Worm (Caenorhabditis elegans) whole organism, L4/young adult: ENCODE data around the gene R102.2.
"Not testable (repeated sequence)": the region's sequence is repeated elsewhere in the genome, so short reads cannot be mapped to it uniquely, and the experiment has no call there.

Source experiments
- W03F9.2 ChIP-seq: fragments of 150-350 bp; optimal IDR thresholded peaks from 2 replicates; lab custom pipeline; 2014; ENCODE audit warnings: missing biosample characterization, missing genetic modification characterization
- dao-5 ChIP-seq: sonication (generic microtip); optimal IDR thresholded peaks from 2 replicates; lab custom pipeline; 2016; ENCODE audit warnings: missing genotype, missing genetic modification characterization, moderate library complexity, missing compliant biosample characterization
- him-1 ChIP-seq: sonication (generic microtip); optimal IDR thresholded peaks from 2 replicates; lab custom pipeline; 2016; ENCODE audit warnings: missing genotype, missing genetic modification reagents, missing genetic modification characterization, missing compliant biosample characterization

R102.2 gene

DNA sequence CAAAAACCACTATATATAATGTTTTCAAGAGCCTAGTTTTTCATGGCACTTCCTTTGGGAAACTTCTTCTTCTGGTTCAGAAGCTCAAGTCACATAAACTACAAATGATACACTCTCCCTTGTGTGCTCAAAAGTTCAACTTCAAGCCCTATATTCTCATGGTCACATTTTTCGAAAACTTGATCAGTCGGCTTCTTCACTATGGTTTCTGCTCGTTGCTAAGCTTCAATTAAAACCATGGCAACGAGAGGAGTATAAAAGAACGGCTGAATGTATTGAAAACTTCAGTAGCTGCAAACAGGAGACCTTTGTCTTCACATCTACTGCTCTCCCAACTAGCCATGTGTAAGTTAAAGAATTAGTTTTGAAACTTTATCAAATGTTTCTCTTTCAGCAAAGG, at the start of gene R102.2:
Gene R102.2, plus strand, starts transcription at position 301 of the 400 bp plus-strand sequence.
- TF ChIP-seq dao-5, W03F9.2, him-1 (tag; lab: Kevin White, UChicago): not testable (repeated sequence)

ce11 chrIV:10638977-10639376, 48.4 kb upstream of the R102.2 start, which contains the start of gene F56C4.2:
F56C4.2 (plus strand) TSS chrIV:10639277.
- TF ChIP-seq dao-5 (tag; lab: Kevin White, UChicago) (no peak), him-1 (tag; lab: Kevin White, UChicago) (no peak), W03F9.2 (tag; lab: Kevin White, UChicago) (no peak)

DNA sequence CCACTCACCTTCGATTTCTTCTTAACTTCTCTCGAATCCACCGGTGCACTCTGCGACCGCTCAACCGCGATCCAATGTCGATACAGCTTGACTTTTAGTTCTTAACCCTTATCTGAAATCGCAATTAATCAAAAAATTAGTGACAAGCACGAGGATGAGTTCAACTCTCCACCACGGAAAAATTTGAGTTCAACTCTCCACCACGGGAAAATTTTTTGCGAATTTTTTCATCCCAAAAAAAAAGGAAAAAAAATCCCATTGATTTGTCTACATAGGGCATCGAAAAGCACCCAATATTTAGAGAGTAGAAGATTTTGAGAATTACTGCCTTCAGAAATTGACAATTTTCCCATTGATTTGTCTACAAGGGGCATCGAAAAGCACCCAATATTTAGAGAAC, 33.4 kb upstream of the R102.2 start, which contains the start of gene glb-19:
Gene glb-19, minus strand, starts transcription at position 101 of the 400 bp plus-strand sequence.
- TF ChIP-seq dao-5, W03F9.2, him-1 (tag; lab: Kevin White, UChicago): not testable (repeated sequence)

DNA sequence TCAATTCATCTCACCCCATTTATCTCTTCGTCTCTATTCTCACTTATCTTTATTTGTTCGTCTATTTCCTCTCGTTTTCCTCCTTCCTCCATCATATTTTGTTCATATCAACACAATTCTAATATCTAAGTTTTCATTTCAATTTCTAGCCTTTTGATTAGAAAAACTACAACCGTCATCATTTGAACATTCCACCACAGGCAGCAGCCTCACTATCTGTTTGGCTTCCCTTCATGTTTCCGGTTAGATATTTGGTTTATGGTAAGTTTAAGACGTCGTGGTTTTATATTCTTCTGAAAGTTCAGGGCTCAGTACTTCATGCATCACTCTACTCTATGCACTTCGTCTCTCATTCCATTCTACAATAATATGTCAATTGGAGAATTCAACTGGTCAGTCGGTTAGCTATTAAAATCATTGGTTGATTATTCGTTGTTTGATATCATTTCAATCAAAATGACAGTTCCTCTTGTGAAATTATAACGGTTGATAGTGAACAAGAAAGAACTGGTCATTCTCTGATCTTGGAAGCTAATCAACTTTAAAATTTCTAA, 30.6 kb upstream of the R102.2 start, which contains the start of gene K08C7.1:
Gene K08C7.1, plus strand, starts transcription at position 43 of the 554 bp plus-strand sequence.
- TF ChIP-seq dao-5 (tag; lab: Kevin White, UChicago) = no peak
- TF ChIP-seq him-1 (tag; lab: Kevin White, UChicago) = no peak
- no peak for TF ChIP-seq W03F9.2 (tag; lab: Kevin White, UChicago)

- TF ChIP-seq dao-5 (tag; lab: Kevin White, UChicago) (no peak), W03F9.2 (tag; lab: Kevin White, UChicago) (no peak), him-1 (tag; lab: Kevin White, UChicago) (no peak)
These were observed 26.3 kb upstream of the R102.2 start for ce11 chrIV:10661072-10661471.

DNA sequence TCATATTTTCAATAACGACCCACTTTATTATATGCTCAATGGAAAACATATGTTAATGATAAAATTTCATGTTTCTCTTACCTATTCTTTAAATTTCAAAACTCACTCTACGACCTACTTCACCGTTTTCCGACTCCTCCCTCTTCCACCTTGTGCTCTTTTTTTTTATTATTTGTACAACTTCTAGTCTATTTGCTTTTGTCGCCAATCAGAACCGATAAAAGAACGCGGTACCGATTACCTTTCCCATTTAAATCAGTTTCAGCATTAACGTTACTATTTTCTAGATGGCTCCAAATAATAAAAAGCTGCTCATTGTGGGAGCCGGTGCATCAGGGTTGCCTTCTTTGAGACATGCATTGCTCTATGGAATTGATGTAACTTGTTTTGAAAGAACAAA, 25.6 kb upstream of the R102.2 start, which contains the start of gene fmo-1:
Gene fmo-1, plus strand, starts transcription at position 98 of the 400 bp plus-strand sequence.
- TF ChIP-seq W03F9.2 (tag; lab: Kevin White, UChicago) = no peak
- TF ChIP-seq him-1 (tag; lab: Kevin White, UChicago) = no peak
- no peak for TF ChIP-seq dao-5 (tag; lab: Kevin White, UChicago)

DNA sequence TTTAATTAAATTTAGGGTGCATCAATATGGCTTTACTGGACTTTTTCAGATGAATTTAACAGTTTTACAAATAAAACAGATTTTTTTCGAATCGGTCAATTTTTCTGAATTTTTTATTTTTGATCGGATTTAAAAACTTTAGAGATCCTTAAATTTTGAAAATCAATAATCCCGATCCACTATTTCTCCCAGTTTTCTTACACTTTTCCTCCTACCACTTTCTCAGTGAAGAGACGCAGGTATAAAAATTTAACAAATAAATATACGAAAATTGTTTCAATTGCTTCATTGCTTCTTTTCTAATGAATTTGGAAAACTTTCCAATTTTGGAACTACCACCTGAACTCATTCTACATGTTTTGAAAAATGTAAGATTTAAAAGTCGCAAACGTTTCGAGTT, 23.3 kb upstream of the R102.2 start, which contains the start of gene K08C7.7:
Gene K08C7.7, plus strand, starts transcription at position 301 of the 400 bp plus-strand sequence.
- no peak for TF ChIP-seq dao-5 (tag; lab: Kevin White, UChicago)
- TF ChIP-seq him-1 (tag; lab: Kevin White, UChicago) = no peak
- no peak for TF ChIP-seq W03F9.2 (tag; lab: Kevin White, UChicago)

ce11 chrIV:10666523-10666922, 20.9 kb upstream of the R102.2 start, which contains the start of gene epi-1:
epi-1 (plus strand) TSS chrIV:10666823.
- TF ChIP-seq W03F9.2 (tag; lab: Kevin White, UChicago) (no peak), him-1 (tag; lab: Kevin White, UChicago) (no peak), dao-5 (tag; lab: Kevin White, UChicago) (no peak)

DNA sequence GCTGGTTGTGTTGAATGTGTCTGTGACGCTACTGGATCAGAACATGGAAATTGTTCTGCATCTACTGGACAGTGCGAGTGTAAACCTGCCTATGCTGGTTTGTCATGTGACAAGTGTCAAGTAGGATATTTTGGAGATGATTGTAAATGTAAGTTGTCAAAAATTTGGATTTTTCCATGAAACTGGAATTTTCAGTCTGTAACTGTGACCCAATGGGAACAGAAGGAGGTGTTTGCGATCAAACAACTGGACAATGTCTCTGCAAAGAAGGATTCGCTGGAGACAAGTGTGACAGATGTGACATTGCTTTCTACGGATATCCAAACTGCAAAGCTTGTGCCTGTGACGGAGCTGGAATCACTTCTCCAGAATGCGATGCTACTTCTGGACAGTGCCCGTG, 18.8 kb upstream of the R102.2 start:
- no peak for TF ChIP-seq him-1 (tag; lab: Kevin White, UChicago)
- TF ChIP-seq W03F9.2 (tag; lab: Kevin White, UChicago) = no peak
- no peak for TF ChIP-seq dao-5 (tag; lab: Kevin White, UChicago)

DNA sequence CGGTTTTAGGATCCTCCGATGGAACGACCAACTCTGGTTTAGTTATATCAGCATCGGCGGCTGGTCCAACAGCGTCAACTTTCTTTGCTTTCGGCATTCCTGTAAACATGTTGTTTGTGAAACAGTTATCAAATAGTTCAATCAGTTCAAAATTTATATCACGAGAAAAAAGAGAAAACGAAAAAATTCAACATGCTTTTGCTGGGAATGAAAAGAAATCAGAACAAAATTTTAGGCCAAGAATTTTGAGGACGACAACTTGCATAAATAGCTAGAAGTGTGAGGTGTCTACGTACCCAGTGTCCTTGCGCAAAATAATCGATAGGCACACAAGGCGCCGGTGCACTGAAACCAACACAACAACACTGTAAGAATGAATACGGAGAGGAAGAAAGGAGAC, 7.0 kb upstream of the R102.2 start, which contains the start of gene K08C7.4:
Gene K08C7.4, minus strand, starts transcription at position 101 of the 400 bp plus-strand sequence.
- no peak for TF ChIP-seq dao-5 (tag; lab: Kevin White, UChicago)
- TF ChIP-seq W03F9.2 (tag; lab: Kevin White, UChicago) = no peak
- TF ChIP-seq him-1 (tag; lab: Kevin White, UChicago) = no peak

ce11 chrIV:10682155-10682749, 5.2 kb upstream of the R102.2 start, which contains the start of gene fmo-2:
fmo-2 (plus strand) TSS chrIV:10682524.
- no peak for TF ChIP-seq W03F9.2 (tag; lab: Kevin White, UChicago)
- no peak for TF ChIP-seq dao-5 (tag; lab: Kevin White, UChicago)
- TF ChIP-seq him-1 (tag; lab: Kevin White, UChicago) = no peak

DNA sequence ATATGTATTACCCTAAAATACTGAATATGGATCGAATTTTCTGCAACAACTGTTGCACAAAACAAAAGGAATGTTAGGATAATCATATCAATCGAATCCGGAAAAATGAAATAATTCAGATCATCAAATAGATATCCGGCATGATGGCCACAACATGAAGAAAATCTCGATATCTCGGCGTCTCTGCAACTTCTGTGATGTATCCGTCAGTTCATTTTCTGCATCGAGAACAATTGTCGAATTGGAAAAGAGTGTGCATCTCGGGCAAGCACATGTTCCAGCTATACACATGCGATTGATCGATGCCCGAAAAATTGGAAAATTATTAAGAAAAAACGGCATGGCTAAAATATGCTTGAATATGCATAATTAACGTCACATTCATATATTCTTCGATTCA, 1.6 kb upstream of the R102.2 start, which contains the start of the genes K08C7.6 and R102.1:
Gene K08C7.6, minus strand, starts transcription at position 101 of the 400 bp plus-strand sequence.
Gene R102.1, plus strand, starts transcription at position 291 of the 400 bp plus-strand sequence.
- TF ChIP-seq dao-5 (tag; lab: Kevin White, UChicago) (no peak), him-1 (tag; lab: Kevin White, UChicago) (no peak), W03F9.2 (tag; lab: Kevin White, UChicago) (no peak)

DNA sequence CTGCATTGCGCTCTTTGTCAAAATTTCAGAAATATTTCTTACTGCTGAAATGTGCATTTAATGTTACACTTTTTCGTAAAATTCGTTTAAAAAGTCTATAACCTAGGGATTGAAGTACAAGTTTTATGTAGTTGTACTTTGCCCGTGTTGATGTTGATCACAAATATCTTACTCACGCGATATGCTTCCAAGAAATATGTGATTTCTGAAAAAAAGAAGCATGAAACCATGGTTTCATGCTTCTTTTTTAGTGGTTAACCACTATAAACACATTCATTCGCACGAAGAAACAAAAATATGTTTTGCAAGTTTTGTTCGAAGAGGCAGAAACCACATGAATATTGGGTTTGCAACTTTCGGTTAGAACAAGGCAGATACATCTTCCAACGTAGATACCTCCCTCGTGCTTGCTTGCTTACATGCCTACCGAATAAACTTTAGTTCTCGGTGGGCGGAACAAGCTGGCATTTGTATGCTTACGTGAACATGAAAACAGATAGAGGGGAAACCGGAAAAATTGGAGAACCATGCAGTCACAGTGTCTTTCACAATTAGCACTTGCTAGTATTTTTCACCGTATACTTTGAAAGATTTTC, 1.7 kb downstream of the R102.2 start, which contains the start of gene R102.3:
Gene R102.3, plus strand, starts transcription at position 546 of the 596 bp plus-strand sequence.
- TF ChIP-seq dao-5 (tag; lab: Kevin White, UChicago) (no peak), W03F9.2 (tag; lab: Kevin White, UChicago) (no peak), him-1 (tag; lab: Kevin White, UChicago) (no peak)
